Fruit fly (Drosophila melanogaster) S2 (cell line): Measurements from ENCODE around the gene rst.

ENCODE experiments used
- CG8478 ChIP-seq: fragments of >200 bp; optimal IDR thresholded peaks from 2 replicates; lab custom pipeline; 2018
- CTCF ChIP-seq, 2 experiments: fragments of >200 bp; optimal IDR thresholded peaks; 2 replicates each; lab custom pipeline; 2018

- no peak for TF ChIP-seq CG8478
- TF ChIP-seq CTCF (optimal IDR thresholded peaks at IDR 0.05; lab: Kevin White, UChicago), result no peak
These were observed 17.3 kb upstream of the rst start for dm6 chrX:2990952-2991351.
